Worm (Caenorhabditis elegans) whole organism, mixed stage, embryonic: ENCODE results near the gene rpl-5.
A peak's percentile ranks its signal among the peaks of the same experiment; 100 is the strongest.

Experiments used
- drap-1 ChIP-seq: fragments of 200-800 bp; sonication (Bioruptor generic); optimal IDR thresholded peaks from 3 replicates; lab custom pipeline; 2018; ENCODE audit warnings: mild to moderate bottlenecking, missing genetic modification characterization, missing compliant biosample characterization
- lin-13 ChIP-seq: fragments of 150-350 bp; optimal IDR thresholded peaks from 2 replicates; lab custom pipeline; 2014; ENCODE audit warnings: missing biosample characterization, missing genetic modification characterization
- lin-32 ChIP-seq: fragments of 200-800 bp; sonication (Bioruptor generic); optimal IDR thresholded peaks from 2 replicates; lab custom pipeline; 2018; ENCODE audit warnings: mild to moderate bottlenecking, missing genetic modification characterization, missing compliant biosample characterization
- lsy-2 ChIP-seq: fragments of 150-350 bp; optimal IDR thresholded peaks from 2 replicates; lab custom pipeline; 2014; ENCODE audit warnings: missing biosample characterization, missing genetic modification characterization
- nhr-12 ChIP-seq: fragments of 150-350 bp; optimal IDR thresholded peaks from 2 replicates; lab custom pipeline; 2014; ENCODE audit warnings: missing biosample characterization, missing genetic modification characterization
- nhr-28 ChIP-seq: fragments of 150-350 bp; optimal IDR thresholded peaks from 2 replicates; lab custom pipeline; 2014; ENCODE audit warnings: missing biosample characterization, missing genetic modification characterization
- nhr-76 ChIP-seq: sonication (generic microtip); optimal IDR thresholded peaks from 2 replicates; lab custom pipeline; 2017; ENCODE audit warnings: missing biosample characterization, missing genetic modification characterization
- pha-4 ChIP-seq: fragments of 150-350 bp; optimal IDR thresholded peaks from 2 replicates; lab custom pipeline; 2018; ENCODE audit warnings: missing biosample characterization, missing genetic modification reagents, missing genetic modification characterization
- sem-2 ChIP-seq: fragments of 200-800 bp; sonication (Bioruptor generic); optimal IDR thresholded peaks from 2 replicates; lab custom pipeline; 2018; ENCODE audit warnings: mild to moderate bottlenecking, missing genetic modification characterization, missing compliant biosample characterization
- snpc-4 ChIP-seq: fragments of 150-350 bp; optimal IDR thresholded peaks from 2 replicates; lab custom pipeline; 2014; ENCODE audit warnings: missing biosample characterization, missing genetic modification characterization
- unc-62 ChIP-seq: fragments of 150-350 bp; optimal IDR thresholded peaks from 2 replicates; lab custom pipeline; 2014; ENCODE audit warnings: missing biosample characterization, missing genetic modification reagents, missing genetic modification characterization

ce11 chrII:8603567-8604359 lies 34.0 kb downstream of the rpl-5 start, which contains the start of gene suf-1:
- TF ChIP-seq nhr-76 (tag; lab: Kevin White, UChicago) = no peak
- TF ChIP-seq pha-4 = no peak
- TF ChIP-seq nhr-28 = no peak
- TF ChIP-seq nhr-12 (tag; lab: Kevin White, UChicago) = no peak
- no peak for TF ChIP-seq unc-62 (GFP tag; lab: Kevin White, UChicago)
- TF ChIP-seq lin-13 (tag; lab: Kevin White, UChicago) = no peak
- no peak for TF ChIP-seq snpc-4 (tag; lab: Kevin White, UChicago)
- TF ChIP-seq lin-32 (GFP tag; lab: Kevin White, UChicago) = no peak
- no peak for TF ChIP-seq drap-1 (GFP tag; lab: Kevin White, UChicago)
- TF ChIP-seq sem-2 = no peak
- TF ChIP-seq lsy-2 (tag; lab: Kevin White, UChicago) = peak; percentile 33
